Worm (Caenorhabditis elegans) whole organism, young adult: ENCODE measurements around the gene ncl-1.

Experiments
- C17E4.6 ChIP-seq: fragments of 200-800 bp; sonication (Bioruptor generic); IDR thresholded peaks from 2 replicates; pipeline ENCODE4 v1.3.6; 2022; ENCODE audit warnings: missing genetic modification reagents, missing genetic modification characterization, missing compliant biosample characterization
- D2030.7 ChIP-seq: fragments of 200-800 bp; sonication (Bioruptor generic); IDR thresholded peaks from 2 replicates; pipeline ENCODE4 v1.3.6; 2022; ENCODE audit warnings: missing genetic modification reagents, missing genetic modification characterization, missing compliant biosample characterization
- F10E7.11 ChIP-seq: sonication (generic microtip); optimal IDR thresholded peaks from 2 replicates; lab custom pipeline; 2017; ENCODE audit warnings: mild to moderate bottlenecking, missing genetic modification characterization, moderate library complexity, missing compliant biosample characterization
- F23B12.7 ChIP-seq: sonication (generic microtip); optimal IDR thresholded peaks from 2 replicates; lab custom pipeline; 2017; ENCODE audit warnings: missing genetic modification characterization, mild to moderate bottlenecking, missing compliant biosample characterization, antibody characterized with exemption, moderate library complexity; ENCODE audit not compliant: insufficient read depth
- F37B4.10 ChIP-seq: fragments of 200-800 bp; sonication (Bioruptor generic); IDR thresholded peaks from 2 replicates; pipeline ENCODE4 v1.3.6; 2022; ENCODE audit warnings: missing genetic modification characterization, missing compliant biosample characterization
- F57A8.1 ChIP-seq: fragments of 200-800 bp; sonication (Bioruptor generic); optimal IDR thresholded peaks from 2 replicates; lab custom pipeline; 2018; ENCODE audit warnings: mild to moderate bottlenecking, missing genetic modification characterization, moderate library complexity, missing compliant biosample characterization
- F57C9.4 ChIP-seq: sonication (generic microtip); optimal IDR thresholded peaks from 2 replicates; lab custom pipeline; 2017; ENCODE audit warnings: mild to moderate bottlenecking, missing genetic modification characterization, missing compliant biosample characterization
- K11D2.4 ChIP-seq: fragments of 200-800 bp; sonication (Bioruptor generic); IDR thresholded peaks from 2 replicates; pipeline ENCODE4 v1.3.6; 2022; ENCODE audit warnings: missing genetic modification reagents, missing genetic modification characterization, missing compliant biosample characterization
- Y53F4B.3 ChIP-seq: fragments of 200-800 bp; sonication (Bioruptor generic); IDR thresholded peaks from 2 replicates; pipeline ENCODE4 v1.3.6; 2022; ENCODE audit warnings: missing genetic modification reagents, missing genetic modification characterization, missing compliant biosample characterization
- Y56A3A.18 ChIP-seq: fragments of 200-800 bp; sonication (Bioruptor generic); IDR thresholded peaks from 2 replicates; pipeline ENCODE4 v1.3.6; 2022; ENCODE audit warnings: missing genetic modification reagents, missing genetic modification characterization, missing compliant biosample characterization
- Y67H2A.10 ChIP-seq: fragments of 200-800 bp; sonication (Bioruptor generic); conservative IDR thresholded peaks from 2 replicates; pipeline ENCODE4 v1.3.6; 2022; ENCODE audit warnings: missing genetic modification reagents, missing genetic modification characterization, missing compliant biosample characterization
- ZK185.1 ChIP-seq: sonication (generic microtip); optimal IDR thresholded peaks from 2 replicates; lab custom pipeline; 2016; ENCODE audit warnings: mild to moderate bottlenecking, missing genetic modification characterization, missing compliant biosample characterization; ENCODE audit not compliant: poor library complexity, severe bottlenecking
- aptf-2 ChIP-seq: fragments of 200-800 bp; sonication (Bioruptor generic); conservative IDR thresholded peaks from 2 replicates; pipeline ENCODE4 v1.3.6; 2022; ENCODE audit warnings: missing genetic modification reagents, missing genetic modification characterization, missing compliant biosample characterization
- aptf-3 ChIP-seq: fragments of 200-800 bp; sonication (Bioruptor generic); IDR thresholded peaks from 2 replicates; pipeline ENCODE4 v1.3.6; 2022; ENCODE audit warnings: missing genetic modification characterization, missing compliant biosample characterization
- attf-3 ChIP-seq: fragments of 200-800 bp; sonication (Bioruptor generic); conservative IDR thresholded peaks from 2 replicates; pipeline ENCODE4 v1.3.6; 2022; ENCODE audit warnings: missing genetic modification reagents, missing genetic modification characterization, missing compliant biosample characterization
- attf-5 ChIP-seq: fragments of 200-800 bp; sonication (Bioruptor generic); optimal IDR thresholded peaks from 2 replicates; lab custom pipeline; 2018; ENCODE audit warnings: mild to moderate bottlenecking, missing genetic modification characterization, missing compliant biosample characterization
- attf-6 ChIP-seq: fragments of 200-800 bp; sonication (Bioruptor generic); IDR thresholded peaks from 2 replicates; pipeline ENCODE4 v1.3.6; 2022; ENCODE audit warnings: missing genetic modification reagents, missing genetic modification characterization, missing compliant biosample characterization
- bed-2 ChIP-seq: fragments of 200-800 bp; sonication (Bioruptor generic); IDR thresholded peaks from 2 replicates; pipeline ENCODE4 v1.3.6; 2022; ENCODE audit warnings: missing genetic modification reagents, missing genetic modification characterization, missing compliant biosample characterization
- ccch-3 ChIP-seq: fragments of 200-800 bp; sonication (Bioruptor generic); optimal IDR thresholded peaks from 2 replicates; lab custom pipeline; 2018; ENCODE audit warnings: mild to moderate bottlenecking, missing genetic modification characterization, missing compliant biosample characterization
- ceh-40 ChIP-seq: fragments of 200-800 bp; sonication (Bioruptor generic); IDR thresholded peaks from 2 replicates; pipeline ENCODE4 v1.3.6; 2022; ENCODE audit warnings: missing genetic modification characterization, missing compliant biosample characterization
- die-1 ChIP-seq: sonication (generic microtip); optimal IDR thresholded peaks from 2 replicates; lab custom pipeline; 2016; ENCODE audit warnings: missing genotype, mild to moderate bottlenecking, missing genetic modification characterization, missing compliant biosample characterization
- dox-1 ChIP-seq: fragments of 200-800 bp; sonication (Bioruptor generic); IDR thresholded peaks from 2 replicates; pipeline ENCODE4 v1.3.6; 2022; ENCODE audit warnings: missing genetic modification reagents, missing genetic modification characterization, missing compliant biosample characterization
- egl-44 ChIP-seq: fragments of 200-800 bp; sonication (Bioruptor generic); IDR thresholded peaks from 2 replicates; pipeline ENCODE4 v1.3.6; 2022; ENCODE audit warnings: missing genetic modification reagents, missing genetic modification characterization, missing compliant biosample characterization
- hlh-12 ChIP-seq: sonication (generic microtip); optimal IDR thresholded peaks from 2 replicates; lab custom pipeline; 2016; ENCODE audit warnings: missing genetic modification characterization, missing compliant biosample characterization
- hlh-26 ChIP-seq: fragments of 200-800 bp; sonication (Bioruptor generic); conservative IDR thresholded peaks from 2 replicates; pipeline ENCODE4 v1.3.6; 2022; ENCODE audit warnings: missing genetic modification reagents, missing genetic modification characterization, missing compliant biosample characterization
- hmg-1.2 ChIP-seq: fragments of 200-800 bp; sonication (Bioruptor generic); IDR thresholded peaks from 2 replicates; pipeline ENCODE4 v1.3.6; 2022; ENCODE audit warnings: missing genetic modification reagents, missing genetic modification characterization, missing compliant biosample characterization
- hmg-20 ChIP-seq: fragments of 200-800 bp; sonication (Bioruptor generic); IDR thresholded peaks from 2 replicates; pipeline ENCODE4 v1.3.6; 2022; ENCODE audit warnings: missing genetic modification reagents, missing genetic modification characterization, missing compliant biosample characterization
- hrde-1 ChIP-seq: sonication (generic microtip); optimal IDR thresholded peaks from 2 replicates; lab custom pipeline; 2016; ENCODE audit warnings: missing genetic modification characterization, mild to moderate bottlenecking, missing compliant biosample characterization, moderate library complexity, missing genotype, missing genetic modification reagents, borderline replicate concordance
- let-607 ChIP-seq, 2 experiments: fragments of 200-800 bp in 1 of 2; sonication (Bioruptor generic) in 1 of 2; sonication (generic microtip) in 1 of 2; optimal IDR thresholded peaks; 2 replicates each; lab custom pipeline; 2016 to 2018; ENCODE audit warnings: mild to moderate bottlenecking in 2 of 2, missing compliant biosample characterization in 2 of 2, missing genetic modification characterization in 2 of 2, moderate library complexity in 2 of 2, missing genotype in 1 of 2
- lin-26 ChIP-seq: fragments of 200-800 bp; sonication (Bioruptor generic); IDR thresholded peaks from 2 replicates; pipeline ENCODE4 v1.3.6; 2022; ENCODE audit warnings: missing genetic modification reagents, missing genetic modification characterization, missing compliant biosample characterization
- lin-40 ChIP-seq: sonication (generic microtip); optimal IDR thresholded peaks from 2 replicates; lab custom pipeline; 2016; ENCODE audit warnings: missing genetic modification characterization, mild to moderate bottlenecking, missing compliant biosample characterization, missing genotype, missing genetic modification reagents
- lsy-27 ChIP-seq: sonication (generic microtip); optimal IDR thresholded peaks from 2 replicates; lab custom pipeline; 2017; ENCODE audit warnings: missing genetic modification characterization, mild to moderate bottlenecking, missing compliant biosample characterization, antibody characterized with exemption, missing genotype, borderline replicate concordance; ENCODE audit not compliant: insufficient read depth
- madf-8 ChIP-seq: fragments of 200-800 bp; sonication (Bioruptor generic); conservative IDR thresholded peaks from 2 replicates; pipeline ENCODE4 v1.3.6; 2022; ENCODE audit warnings: missing genetic modification reagents, missing genetic modification characterization, missing compliant biosample characterization
- mel-28 ChIP-seq: sonication (generic microtip); optimal IDR thresholded peaks from 2 replicates; lab custom pipeline; 2016; ENCODE audit warnings: borderline replicate concordance, mild to moderate bottlenecking, missing genetic modification characterization, missing compliant biosample characterization
- mes-4 ChIP-seq: sonication (generic microtip); optimal IDR thresholded peaks from 2 replicates; lab custom pipeline; 2016; ENCODE audit warnings: missing genotype, missing genetic modification characterization, missing compliant biosample characterization
- nfyb-1 ChIP-seq: fragments of 200-800 bp; sonication (Bioruptor generic); IDR thresholded peaks from 2 replicates; pipeline ENCODE4 v1.3.6; 2022; ENCODE audit warnings: missing genetic modification reagents, missing genetic modification characterization, missing compliant biosample characterization
- nhr-80 ChIP-seq: sonication (generic microtip); optimal IDR thresholded peaks from 2 replicates; lab custom pipeline; 2016; ENCODE audit warnings: missing genetic modification characterization, missing compliant biosample characterization
- rec-8 ChIP-seq, 2 experiments: sonication (generic microtip); optimal IDR thresholded peaks; 2 replicates each; lab custom pipeline; 2016; ENCODE audit warnings: mild to moderate bottlenecking in 2 of 2, missing genetic modification characterization in 2 of 2, missing genetic modification reagents in 2 of 2, missing genotype in 2 of 2, missing biosample characterization in 1 of 2, missing compliant biosample characterization in 1 of 2, moderate library complexity in 1 of 2
- repo-1 ChIP-seq: sonication (generic microtip); optimal IDR thresholded peaks from 2 replicates; lab custom pipeline; 2017; ENCODE audit warnings: mild to moderate bottlenecking, missing genetic modification characterization, missing compliant biosample characterization
- sea-2 ChIP-seq: fragments of 200-800 bp; sonication (Bioruptor generic); IDR thresholded peaks from 2 replicates; pipeline ENCODE4 v1.3.6; 2022; ENCODE audit warnings: missing genetic modification characterization, missing compliant biosample characterization
- sptf-2 ChIP-seq: fragments of 200-800 bp; sonication (Bioruptor generic); optimal IDR thresholded peaks from 2 replicates; lab custom pipeline; 2018; ENCODE audit warnings: mild to moderate bottlenecking, missing genetic modification characterization, missing compliant biosample characterization
- tlf-1 ChIP-seq: fragments of 200-800 bp; sonication (Bioruptor generic); optimal IDR thresholded peaks from 2 replicates; lab custom pipeline; 2018; ENCODE audit warnings: mild to moderate bottlenecking, missing genetic modification characterization, missing compliant biosample characterization
- xnd-1 ChIP-seq: sonication (generic microtip); optimal IDR thresholded peaks from 2 replicates; lab custom pipeline; 2016; ENCODE audit warnings: missing genotype, missing genetic modification reagents, missing genetic modification characterization, missing compliant biosample characterization
- ztf-22 ChIP-seq: fragments of 200-800 bp; sonication (Bioruptor generic); optimal IDR thresholded peaks from 2 replicates; lab custom pipeline; 2018; ENCODE audit warnings: mild to moderate bottlenecking, missing genetic modification characterization, moderate library complexity, missing compliant biosample characterization
- ztf-26 ChIP-seq: sonication (generic microtip); optimal IDR thresholded peaks from 2 replicates; lab custom pipeline; 2017; ENCODE audit warnings: missing genetic modification characterization, missing compliant biosample characterization

Gene ncl-1

DNA sequence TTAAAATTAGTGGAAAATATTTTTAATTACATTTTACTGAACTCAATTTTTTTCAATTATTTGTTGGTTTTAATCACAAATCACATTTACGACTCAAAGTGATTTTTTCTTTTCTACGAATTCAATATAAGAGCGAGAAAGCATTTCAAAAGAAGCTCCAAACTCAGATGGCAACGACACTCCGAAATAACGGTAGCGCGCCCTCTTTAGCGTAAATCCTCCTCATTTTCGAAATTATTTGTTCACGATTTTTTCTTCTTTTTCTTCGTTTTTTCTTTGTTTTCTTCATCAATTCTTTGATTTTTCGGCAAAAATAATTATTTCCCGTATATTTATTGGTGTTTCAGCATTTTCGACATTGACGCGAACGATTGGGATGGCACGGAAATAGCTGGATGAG is 4.4 kb upstream of the ncl-1 start:
- peak; percentile 83 for TF ChIP-seq attf-3 (GFP tag; lab: Robert Waterston, UW)

DNA sequence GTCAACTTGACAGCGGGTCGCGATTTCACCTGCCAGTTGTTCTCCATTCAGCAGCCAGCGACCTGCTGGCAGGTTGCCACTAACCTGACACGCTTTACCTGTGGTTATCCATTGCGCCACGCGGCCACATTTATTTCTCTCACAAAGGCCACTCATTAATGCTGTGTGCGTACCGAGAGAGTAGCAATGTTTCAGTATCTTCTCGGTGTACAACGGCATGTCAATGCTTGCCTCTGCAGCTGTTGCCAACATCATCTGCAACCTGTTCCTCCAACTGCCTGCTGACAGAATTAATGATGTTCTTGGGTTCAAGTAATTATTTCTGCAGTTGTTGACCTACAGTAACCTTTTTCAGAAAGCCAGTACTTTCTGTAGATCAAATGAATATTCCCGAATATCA is 3.0 kb upstream of the ncl-1 start:
- TF ChIP-seq hmg-1.2 (GFP tag; lab: Robert Waterston, UW) = 0 out of 2 replicates have a peak, but pooled peaks have one; percentile 14
- no peak for TF ChIP-seq ccch-3 (GFP tag; lab: Kevin White, UChicago)
- TF ChIP-seq D2030.7 (GFP tag; lab: Robert Waterston, UW) = no peak
- TF ChIP-seq, all 124 proteins: peak for 1

DNA sequence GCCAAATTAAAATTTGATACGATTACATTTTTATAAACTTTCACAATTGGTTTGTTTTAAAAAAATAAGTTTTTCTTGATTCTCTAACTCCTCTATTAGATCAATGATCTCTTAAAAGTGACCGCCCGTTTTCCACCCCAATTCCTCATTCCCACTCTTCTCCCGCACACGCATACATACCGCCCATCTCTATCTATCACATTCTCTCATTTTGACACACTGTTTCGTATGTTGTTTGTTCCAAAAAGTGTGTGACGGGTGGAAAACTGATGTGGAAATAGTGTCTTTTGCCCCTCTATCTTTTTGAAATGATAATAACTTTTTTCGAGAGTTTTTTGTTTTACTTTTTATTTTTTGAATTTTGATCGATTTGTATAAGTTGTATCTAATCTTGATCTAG is 1.2 kb upstream of the ncl-1 start:
- TF ChIP-seq F10E7.11 (tag; lab: Kevin White, UChicago) (no peak), lin-26 (GFP tag; lab: Robert Waterston, UW) (0 out of 2 replicates have a peak, but pooled peaks have one; percentile 45), ztf-22 (GFP tag; lab: Kevin White, UChicago) (no peak), tlf-1 (GFP tag; lab: Kevin White, UChicago) (peak; percentile 3), ZK185.1 (no peak), hlh-26 (GFP tag; lab: Robert Waterston, UW) (no peak), F37B4.10 (GFP tag; lab: Robert Waterston, UW) (no peak), attf-5 (GFP tag; lab: Kevin White, UChicago) (peak; percentile 86), xnd-1 (no peak), C17E4.6 (GFP tag; lab: Robert Waterston, UW) (no peak), hrde-1 (tag; lab: Kevin White, UChicago) (no peak), nhr-80 (tag; lab: Kevin White, UChicago) (peak; percentile 99), mel-28 (tag; lab: Kevin White, UChicago) (no peak), Y67H2A.10 (no peak), aptf-2 (GFP tag; lab: Robert Waterston, UW) (no peak), hlh-12 (tag; lab: Kevin White, UChicago) (no peak), lsy-27 (tag; lab: Kevin White, UChicago) (no peak), F57A8.1 (no peak), sptf-2 (GFP tag; lab: Kevin White, UChicago) (no peak), K11D2.4 (GFP tag; lab: Robert Waterston, UW) (no peak), hmg-20 (GFP tag; lab: Robert Waterston, UW) (no peak), lin-40 (tag; lab: Kevin White, UChicago) (peak; percentile 59), aptf-3 (GFP tag; lab: Robert Waterston, UW) (no peak), sea-2 (GFP tag; lab: Robert Waterston, UW) (no peak), attf-6 (no peak), ceh-40 (no peak), rec-8 (tag; optimal IDR thresholded peaks at IDR 0.05; lab: Kevin White, UChicago) (no peak), Y56A3A.18 (no peak), attf-3 (GFP tag; lab: Robert Waterston, UW) (no peak), Y53F4B.3 (GFP tag; lab: Robert Waterston, UW) (no peak), die-1 (tag; lab: Kevin White, UChicago) (no peak), egl-44 (GFP tag; lab: Robert Waterston, UW) (no peak), bed-2 (no peak), dox-1 (GFP tag; lab: Robert Waterston, UW) (peak; percentile 82), F57C9.4 (tag; lab: Kevin White, UChicago) (no peak), let-607 (tag; optimal IDR thresholded peaks at IDR 0.05; lab: Kevin White, UChicago) (peak; percentile 78 to 85), nfyb-1 (peak; percentile 33; the same call in 1 of the 2 replicates), mes-4 (tag; lab: Kevin White, UChicago) (no peak), repo-1 (tag; lab: Kevin White, UChicago) (no peak), F23B12.7 (tag; lab: Kevin White, UChicago) (no peak), madf-8 (GFP tag; lab: Robert Waterston, UW) (no peak), ztf-26 (tag; lab: Kevin White, UChicago) (peak; percentile 48)
